Fruit fly (Drosophila melanogaster): ENCODE data around the gene Pgant4.

Pgant4 gene

DNA sequence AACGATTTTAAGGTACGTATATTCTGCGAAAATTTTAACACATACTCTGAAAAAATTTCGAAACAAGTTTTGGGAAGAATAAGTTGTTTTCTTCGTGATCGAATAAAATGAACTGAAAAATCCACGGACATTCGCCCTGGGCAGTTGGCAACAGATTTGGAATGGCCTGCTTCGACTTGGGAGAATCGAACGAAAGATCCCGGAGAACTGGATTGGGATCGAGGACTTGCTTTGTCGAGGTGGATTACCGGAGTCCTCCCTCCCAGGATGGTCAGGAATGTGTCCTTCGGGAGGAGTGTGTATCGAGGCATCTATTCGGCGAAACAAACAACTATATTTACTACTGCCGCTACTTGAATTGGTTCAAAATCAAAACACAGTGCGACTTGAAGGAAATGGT lies 47.1 kb downstream of the Pgant4 start, which contains the start of the genes CG3213 and CG8851:
Gene CG3213, minus strand, starts transcription at position 101 of the 400 bp plus-strand sequence.
Gene CG8851, plus strand, starts transcription at position 127 of the 400 bp plus-strand sequence.
- no peak for TF ChIP-seq dmrt11E (tag; optimal IDR thresholded peaks at IDR 0.05)
- no peak for TF ChIP-seq phol (tag; optimal IDR thresholded peaks at IDR 0.05)
- TF ChIP-seq emc (GFP tag; optimal IDR thresholded peaks at IDR 0.05): no peak
- TF ChIP-seq dysf (GFP tag; IDR thresholded peaks at IDR 0.05): no peak
- TF ChIP-seq CG13894 (tag; optimal IDR thresholded peaks at IDR 0.05): no peak
- no peak for TF ChIP-seq CG6254 (GFP tag; optimal IDR thresholded peaks at IDR 0.05)
- no peak for TF ChIP-seq tup (GFP tag; optimal IDR thresholded peaks at IDR 0.05)
- TF ChIP-seq chm (GFP tag; IDR thresholded peaks at IDR 0.05): no peak
- TF ChIP-seq crol (GFP tag; IDR thresholded peaks at IDR 0.05): no peak
- TF ChIP-seq CG6813 (GFP tag; optimal IDR thresholded peaks at IDR 0.05): no peak
- TF ChIP-seq TFAM (GFP tag; optimal IDR thresholded peaks at IDR 0.05): no peak
- TF ChIP-seq Ravus (GFP tag; IDR thresholded peaks at IDR 0.05): no peak

DNA sequence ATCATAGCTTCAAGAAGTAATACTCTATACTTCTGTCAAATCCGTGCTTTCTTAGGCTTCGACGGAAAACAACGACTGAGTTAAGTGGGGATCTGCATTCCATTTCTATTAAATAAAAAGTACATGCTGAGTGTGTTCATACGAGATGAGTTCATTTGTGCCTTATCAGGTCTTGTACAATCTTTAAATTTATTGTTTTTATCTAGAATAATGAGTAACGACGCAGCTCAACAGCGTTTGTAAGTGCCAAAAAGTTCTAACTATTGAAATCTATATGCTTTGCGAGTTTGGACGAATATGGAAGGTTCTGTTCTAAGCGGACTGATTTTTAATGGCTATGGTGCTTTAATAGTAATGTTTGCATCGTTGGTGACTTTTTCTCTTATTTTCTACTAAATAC lies 51.6 kb downstream of the Pgant4 start, which contains the start of gene Sr-CIV:
Gene Sr-CIV, minus strand, starts transcription at position 101 of the 400 bp plus-strand sequence.
- no peak for TF ChIP-seq sob (GFP tag; IDR thresholded peaks at IDR 0.05)
- TF ChIP-seq CG10979 (tag; optimal IDR thresholded peaks at IDR 0.05): no peak
- peak; percentile 28 for TF ChIP-seq Ets65A (GFP tag)
- TF ChIP-seq HLHmδ (GFP tag; optimal IDR thresholded peaks at IDR 0.05): no peak
- TF ChIP-seq Dek (tag; optimal IDR thresholded peaks at IDR 0.05): no peak

DNA sequence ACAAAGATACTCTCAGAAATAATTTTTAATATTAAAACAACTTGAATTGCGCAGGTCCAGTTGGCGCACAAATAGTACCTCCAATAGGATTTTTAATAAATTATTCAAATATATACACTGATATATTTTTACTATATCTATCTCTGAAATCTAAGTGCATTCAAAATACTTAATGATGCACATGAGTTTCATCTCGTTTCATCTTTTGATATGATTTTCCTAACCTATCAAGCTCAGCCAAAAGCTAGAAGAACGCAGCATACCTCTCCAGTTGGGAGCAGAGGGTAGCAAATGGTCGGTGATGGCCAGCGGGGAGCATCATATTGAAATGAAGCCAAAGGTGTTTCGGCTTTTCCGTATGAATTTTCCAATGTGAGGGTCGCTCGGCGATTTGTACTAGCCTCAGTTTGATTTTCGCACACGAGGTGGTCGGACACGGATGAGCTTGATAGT lies 52.4 kb downstream of the Pgant4 start, which contains the start of gene CG8852:
Gene CG8852, plus strand, starts transcription at position 403 of the 453 bp plus-strand sequence.
- TF ChIP-seq HLHmδ (GFP tag; optimal IDR thresholded peaks at IDR 0.05) (no peak), Dref (GFP tag; IDR thresholded peaks at IDR 0.05) (no peak), dmrt11E (tag; optimal IDR thresholded peaks at IDR 0.05) (no peak), jumu (GFP tag; optimal IDR thresholded peaks at IDR 0.05) (no peak), CG3838 (GFP tag; optimal IDR thresholded peaks at IDR 0.05) (no peak), dm (GFP tag; optimal IDR thresholded peaks at IDR 0.05) (no peak), emc (GFP tag; optimal IDR thresholded peaks at IDR 0.05) (no peak), Dek (tag; optimal IDR thresholded peaks at IDR 0.05) (peak; percentile 0), CG14710 (tag; optimal IDR thresholded peaks at IDR 0.05) (no peak), CG12155 (GFP tag; optimal IDR thresholded peaks at IDR 0.05) (no peak), CG14441 (GFP tag; IDR thresholded peaks at IDR 0.05) (no peak), chn (GFP tag; optimal IDR thresholded peaks at IDR 0.05) (no peak), dpn (GFP tag; optimal IDR thresholded peaks at IDR 0.05) (peak in 1 of 2 experiments; percentile 9), CG7745 (tag; optimal IDR thresholded peaks at IDR 0.05) (no peak), CG12299 (tag; optimal IDR thresholded peaks at IDR 0.05) (no peak), Atf3 (GFP tag; optimal IDR thresholded peaks at IDR 0.05) (no peak), Oli (tag; optimal IDR thresholded peaks at IDR 0.05) (peak; percentile 51), dmrt99B (tag; optimal IDR thresholded peaks at IDR 0.05) (no peak), CG13775 (GFP tag; optimal IDR thresholded peaks at IDR 0.05) (peak; percentile 10), CG4707 (GFP tag; optimal IDR thresholded peaks at IDR 0.05) (no peak), Bgb (GFP tag; IDR thresholded peaks at IDR 0.05; ENCODE audit: partially characterized antibody) (no peak), sug (tag; optimal IDR thresholded peaks at IDR 0.05) (no peak), wdn (GFP tag; IDR thresholded peaks at IDR 0.05) (no peak), Hr3 (GFP tag; optimal IDR thresholded peaks at IDR 0.05) (peak; percentile 16), CG13123 (GFP tag; optimal IDR thresholded peaks at IDR 0.05) (no peak), Spps (tag; optimal IDR thresholded peaks at IDR 0.05) (no peak), sens-2 (GFP tag; IDR thresholded peaks at IDR 0.05) (no peak), CG34422 (GFP tag; IDR thresholded peaks at IDR 0.05) (0 out of 3 replicates have a peak, but pooled peaks have one; percentile 28), Sry-β (GFP tag; optimal IDR thresholded peaks at IDR 0.05) (no peak), CG8478 (optimal IDR thresholded peaks at IDR 0.05) (no peak), Bdp1 (GFP tag; optimal IDR thresholded peaks at IDR 0.05) (no peak), croc (GFP tag; conservative IDR thresholded peaks at IDR 0.05) (no peak), CG8388 (GFP tag; optimal IDR thresholded peaks at IDR 0.05) (no peak), pzg (GFP tag; optimal IDR thresholded peaks at IDR 0.05) (no peak), CG17328 (GFP tag; IDR thresholded peaks at IDR 0.05) (no peak; the same call in 1 of the 2 replicates)
